Worm (Caenorhabditis elegans) whole organism, L4 larva: ENCODE measurements around the gene cec-7.
A peak's percentile ranks its signal among the peaks of the same experiment; 100 is the strongest.

Source experiments
- F10B5.3 ChIP-seq: sonication (generic microtip); optimal IDR thresholded peaks from 2 replicates; lab custom pipeline; 2016; ENCODE audit warnings: mild to moderate bottlenecking, missing genetic modification characterization, missing compliant biosample characterization
- F49E8.2 ChIP-seq: sonication (generic microtip); optimal IDR thresholded peaks from 2 replicates; lab custom pipeline; 2016; ENCODE audit warnings: missing compliant biosample characterization, mild to moderate bottlenecking, missing genetic modification characterization, borderline replicate concordance
- R02D3.7 ChIP-seq: fragments of 150-350 bp; sonication (generic microtip); optimal IDR thresholded peaks from 3 replicates; lab custom pipeline; 2014; ENCODE audit warnings: missing biosample characterization, missing genetic modification characterization
- T20F7.1 ChIP-seq: fragments of 200-800 bp; sonication (Bioruptor generic); optimal IDR thresholded peaks from 2 replicates; lab custom pipeline; 2018; ENCODE audit warnings: mild to moderate bottlenecking, missing genetic modification characterization, missing compliant biosample characterization
- Y48G9A.11 ChIP-seq: fragments of 200-800 bp; sonication (Bioruptor generic); IDR thresholded peaks from 2 replicates; pipeline ENCODE4 v1.3.6; 2022; ENCODE audit warnings: missing genetic modification reagents, missing genetic modification characterization, missing compliant biosample characterization
- Y75B8A.6 ChIP-seq: fragments of 200-800 bp; sonication (Bioruptor generic); IDR thresholded peaks from 2 replicates; pipeline ENCODE4 v1.3.6; 2022; ENCODE audit warnings: missing genetic modification reagents, missing genetic modification characterization, missing compliant biosample characterization
- ZK337.2 ChIP-seq: fragments of 200-800 bp; sonication (Bioruptor generic); IDR thresholded peaks from 2 replicates; pipeline ENCODE4 v1.3.6; 2022; ENCODE audit warnings: missing genetic modification reagents, missing genetic modification characterization, missing compliant biosample characterization
- ZK546.5 ChIP-seq, 2 experiments: sonication (generic microtip); optimal IDR thresholded peaks; 2 replicates each; lab custom pipeline; 2017; ENCODE audit warnings: missing biosample characterization in 2 of 2, missing genetic modification characterization in 2 of 2
- attf-4 ChIP-seq: sonication (generic microtip); optimal IDR thresholded peaks from 3 replicates; lab custom pipeline; 2017; ENCODE audit warnings: missing biosample characterization, missing genetic modification characterization
- ceh-28 ChIP-seq: fragments of 150-350 bp; optimal IDR thresholded peaks from 2 replicates; lab custom pipeline; 2014; ENCODE audit warnings: missing biosample characterization, missing genetic modification reagents, missing genetic modification characterization
- ceh-32 ChIP-seq: sonication (generic microtip); optimal IDR thresholded peaks from 2 replicates; lab custom pipeline; 2016; ENCODE audit warnings: mild to moderate bottlenecking, missing genetic modification characterization, missing compliant biosample characterization; ENCODE audit not compliant: poor library complexity
- ceh-62 ChIP-seq: sonication (generic microtip); optimal IDR thresholded peaks from 2 replicates; lab custom pipeline; 2017; ENCODE audit warnings: missing biosample characterization, missing genetic modification characterization
- ceh-82 ChIP-seq: sonication (generic microtip); optimal IDR thresholded peaks from 2 replicates; lab custom pipeline; 2017; ENCODE audit warnings: missing biosample characterization, missing genetic modification characterization
- cey-2 ChIP-seq: sonication (generic microtip); optimal IDR thresholded peaks from 3 replicates; lab custom pipeline; 2017; ENCODE audit warnings: missing genetic modification characterization, mild to moderate bottlenecking, missing compliant biosample characterization, antibody characterized with exemption, borderline replicate concordance; ENCODE audit not compliant: insufficient read depth
- ctbp-1 ChIP-seq: fragments of 200-800 bp; sonication (Bioruptor generic); IDR thresholded peaks from 2 replicates; pipeline ENCODE4 v1.3.6; 2022; ENCODE audit warnings: missing genetic modification reagents, missing genetic modification characterization, missing compliant biosample characterization
- daf-12 ChIP-seq: fragments of 150-350 bp; optimal IDR thresholded peaks from 2 replicates; lab custom pipeline; 2014; ENCODE audit warnings: missing biosample characterization, missing genetic modification reagents, missing genetic modification characterization
- dmd-8 ChIP-seq: fragments of 200-800 bp; sonication (Bioruptor generic); IDR thresholded peaks from 2 replicates; pipeline ENCODE4 v1.3.6; 2022; ENCODE audit warnings: missing genetic modification characterization, missing compliant biosample characterization
- dve-1 ChIP-seq: sonication (generic microtip); optimal IDR thresholded peaks from 2 replicates; lab custom pipeline; 2017; ENCODE audit warnings: antibody characterized with exemption, mild to moderate bottlenecking, missing genetic modification characterization, missing compliant biosample characterization; ENCODE audit not compliant: insufficient read depth
- fos-1 ChIP-seq: fragments of 150-350 bp; optimal IDR thresholded peaks from 2 replicates; lab custom pipeline; 2014; ENCODE audit warnings: missing biosample characterization, missing genetic modification characterization
- gei-8 ChIP-seq: fragments of 200-800 bp; sonication (Bioruptor generic); optimal IDR thresholded peaks from 2 replicates; lab custom pipeline; 2018; ENCODE audit warnings: mild to moderate bottlenecking, missing genetic modification characterization, missing compliant biosample characterization
- hlh-30 ChIP-seq: sonication (generic microtip); optimal IDR thresholded peaks from 2 replicates; lab custom pipeline; 2017; ENCODE audit warnings: antibody characterized with exemption, mild to moderate bottlenecking, missing genetic modification characterization, missing compliant biosample characterization; ENCODE audit not compliant: insufficient read depth
- jun-1 ChIP-seq: fragments of 150-350 bp; optimal IDR thresholded peaks from 2 replicates; lab custom pipeline; 2014; ENCODE audit warnings: missing biosample characterization, missing genetic modification reagents, missing genetic modification characterization
- lim-7 ChIP-seq: fragments of 200-800 bp; sonication (Bioruptor generic); IDR thresholded peaks from 2 replicates; pipeline ENCODE4 v1.3.6; 2022; ENCODE audit warnings: missing genetic modification characterization, missing compliant biosample characterization
- lin-1 ChIP-seq: fragments of 200-800 bp; sonication (Bioruptor generic); IDR thresholded peaks from 2 replicates; pipeline ENCODE4 v1.3.6; 2022; ENCODE audit warnings: missing genetic modification reagents, missing genetic modification characterization, missing compliant biosample characterization
- lin-13 ChIP-seq: fragments of 150-350 bp; optimal IDR thresholded peaks from 2 replicates; lab custom pipeline; 2014; ENCODE audit warnings: missing biosample characterization, missing genetic modification reagents, missing genetic modification characterization
- lin-29 ChIP-seq: fragments of 200-800 bp; sonication (Bioruptor generic); IDR thresholded peaks from 2 replicates; pipeline ENCODE4 v1.3.6; 2022; ENCODE audit warnings: missing genetic modification reagents, missing genetic modification characterization, missing compliant biosample characterization
- lin-38 ChIP-seq: fragments of 200-800 bp; sonication (Bioruptor generic); IDR thresholded peaks from 2 replicates; pipeline ENCODE4 v1.3.6; 2022; ENCODE audit warnings: missing genetic modification reagents, missing genetic modification characterization, missing compliant biosample characterization
- lin-39 ChIP-seq: fragments of 150-350 bp; optimal IDR thresholded peaks from 2 replicates; lab custom pipeline; 2014; ENCODE audit warnings: missing biosample characterization, missing genetic modification reagents, missing genetic modification characterization
- lir-3 ChIP-seq: sonication (generic microtip); optimal IDR thresholded peaks from 2 replicates; lab custom pipeline; 2016; ENCODE audit warnings: mild to moderate bottlenecking, missing genetic modification characterization, missing compliant biosample characterization
- madf-5 ChIP-seq, 2 experiments: fragments of 200-800 bp; sonication (Bioruptor generic); IDR thresholded peaks; 2 replicates each; pipeline ENCODE4 v1.3.6; 2022; ENCODE audit warnings: missing compliant biosample characterization in 2 of 2, missing genetic modification characterization in 2 of 2
- madf-9 ChIP-seq: fragments of 200-800 bp; sonication (Bioruptor generic); conservative IDR thresholded peaks from 2 replicates; pipeline ENCODE4 v1.3.6; 2022; ENCODE audit warnings: missing genetic modification reagents, missing genetic modification characterization, missing compliant biosample characterization
- mdt-29 ChIP-seq: fragments of 200-800 bp; sonication (Bioruptor generic); IDR thresholded peaks from 2 replicates; pipeline ENCODE4 v1.3.6; 2022; ENCODE audit warnings: missing genetic modification reagents, missing genetic modification characterization, missing compliant biosample characterization
- mep-1 ChIP-seq: fragments of 150-350 bp; sonication (generic microtip); optimal IDR thresholded peaks from 3 replicates; lab custom pipeline; 2014; ENCODE audit warnings: missing biosample characterization, missing genetic modification characterization
- mes-2 ChIP-seq: sonication (generic microtip); optimal IDR thresholded peaks from 2 replicates; lab custom pipeline; 2016; ENCODE audit warnings: missing genotype, mild to moderate bottlenecking, missing genetic modification characterization, missing compliant biosample characterization; ENCODE audit not compliant: poor library complexity, severe bottlenecking
- nhr-11 ChIP-seq: fragments of 150-350 bp; optimal IDR thresholded peaks from 2 replicates; lab custom pipeline; 2014; ENCODE audit warnings: missing biosample characterization, missing genetic modification characterization
- nhr-111 ChIP-seq: fragments of 200-800 bp; sonication (Bioruptor generic); optimal IDR thresholded peaks from 2 replicates; lab custom pipeline; 2018; ENCODE audit warnings: mild to moderate bottlenecking, missing genetic modification characterization, missing compliant biosample characterization
- nhr-41 ChIP-seq: fragments of 200-800 bp; sonication (Bioruptor generic); IDR thresholded peaks from 2 replicates; pipeline ENCODE4 v1.3.6; 2022; ENCODE audit warnings: missing genetic modification reagents, missing genetic modification characterization, missing compliant biosample characterization
- nhr-48 ChIP-seq: sonication (generic microtip); optimal IDR thresholded peaks from 2 replicates; lab custom pipeline; 2016; ENCODE audit warnings: mild to moderate bottlenecking, missing genetic modification characterization, missing compliant biosample characterization
- nhr-77 ChIP-seq: fragments of 150-350 bp; optimal IDR thresholded peaks from 2 replicates; lab custom pipeline; 2014; ENCODE audit warnings: missing biosample characterization, missing genetic modification characterization
- pha-4 ChIP-seq, 2 experiments: fragments of 150-350 bp in 1 of 2; fragments of 200-800 bp in 1 of 2; sonication (Bioruptor generic) in 1 of 2; IDR thresholded peaks in 1 of 2; optimal IDR thresholded peaks in 1 of 2; 2 replicates each; pipeline versions ENCODE4 v1.3.6 to Lab custom; 2014 to 2022; ENCODE audit warnings: missing genetic modification characterization in 2 of 2, missing genetic modification reagents in 2 of 2, missing biosample characterization in 1 of 2, missing compliant biosample characterization in 1 of 2
- php-3 ChIP-seq: fragments of 200-800 bp; sonication (Bioruptor generic); IDR thresholded peaks from 2 replicates; pipeline ENCODE4 v1.3.6; 2022; ENCODE audit warnings: missing genetic modification reagents, missing genetic modification characterization, missing compliant biosample characterization
- skn-1 ChIP-seq: fragments of 150-350 bp; optimal IDR thresholded peaks from 2 replicates; lab custom pipeline; 2014; ENCODE audit warnings: missing biosample characterization, missing genetic modification characterization
- spr-1 ChIP-seq: sonication (generic microtip); optimal IDR thresholded peaks from 2 replicates; lab custom pipeline; 2016; ENCODE audit warnings: mild to moderate bottlenecking, missing genetic modification characterization, missing compliant biosample characterization
- tag-97 ChIP-seq: fragments of 200-800 bp; sonication (Bioruptor generic); IDR thresholded peaks from 2 replicates; pipeline ENCODE4 v1.3.6; 2022; ENCODE audit warnings: missing genetic modification characterization, missing compliant biosample characterization
- unc-62 ChIP-seq, 3 experiments: fragments of 150-350 bp in 1 of 3; sonication (generic microtip); optimal IDR thresholded peaks in 2 of 3; peaks in 1 of 3; 1 replicate in 1 of 3; 2 replicates in 2 of 3; lab custom pipeline; 2014 to 2017; ENCODE audit warnings: missing biosample characterization in 3 of 3, missing genetic modification characterization in 3 of 3, missing genetic modification reagents in 3 of 3, missing genotype in 1 of 3
- vab-7 ChIP-seq: fragments of 200-800 bp; sonication (Bioruptor generic); IDR thresholded peaks from 2 replicates; pipeline ENCODE4 v1.3.6; 2022; ENCODE audit warnings: missing genetic modification reagents, missing genetic modification characterization, missing compliant biosample characterization
- zfp-2 ChIP-seq: sonication (generic microtip); optimal IDR thresholded peaks from 2 replicates; lab custom pipeline; 2016; ENCODE audit warnings: mild to moderate bottlenecking, missing genetic modification characterization, missing compliant biosample characterization
- ztf-11 ChIP-seq: fragments of 150-350 bp; optimal IDR thresholded peaks from 2 replicates; lab custom pipeline; 2014; ENCODE audit warnings: missing biosample characterization, missing genetic modification characterization
- ztf-7 ChIP-seq: fragments of 150-350 bp; optimal IDR thresholded peaks from 2 replicates; lab custom pipeline; 2014; ENCODE audit warnings: missing biosample characterization, missing genetic modification characterization

cec-7 gene

ce11 chrIII:12904987-12905541 lies 27.7 kb upstream of the cec-7 start, which contains the start of gene cox-5A (continued):
- peak; percentile 96 for TF ChIP-seq lin-29 (GFP tag; lab: Robert Waterston, UW)
- TF ChIP-seq unc-62 (GFP tag; optimal IDR thresholded peaks at IDR 0.05 in 1 of 2; lab: Kevin White, UChicago): peak in 1 of 2 experiments; percentile 100
- TF ChIP-seq unc-62 (tag; optimal IDR thresholded peaks at IDR 0.05; lab: Kevin White, UChicago): no peak
- TF ChIP-seq nhr-77: peak; percentile 98
- peak; percentile 95 for TF ChIP-seq ceh-28 (tag; lab: Kevin White, UChicago)
- TF ChIP-seq dmd-8 (GFP tag; lab: Robert Waterston, UW): no peak
- peak; percentile 65 for TF ChIP-seq lim-7 (GFP tag; lab: Robert Waterston, UW)
- no peak for TF ChIP-seq daf-12 (tag; lab: Kevin White, UChicago)
- peak; percentile 99 for TF ChIP-seq lin-13 (GFP tag; lab: Kevin White, UChicago)
- peak; percentile 96 for TF ChIP-seq lin-1 (GFP tag; lab: Robert Waterston, UW)
- peak; percentile 78 for TF ChIP-seq lir-3 (tag; lab: Kevin White, UChicago)
- TF ChIP-seq madf-5 (GFP tag; IDR thresholded peaks at IDR 0.05; lab: Robert Waterston, UW): peak; percentile 72 to 74; a peak in 2 of 4 replicates
- TF ChIP-seq nhr-11 (tag; lab: Kevin White, UChicago): peak; percentile 98
- peak; percentile 90 for TF ChIP-seq zfp-2 (tag; lab: Kevin White, UChicago)
- peak; percentile 95 for TF ChIP-seq F10B5.3
- peak; percentile 93 for TF ChIP-seq php-3 (GFP tag; lab: Robert Waterston, UW)
- TF ChIP-seq lin-38 (GFP tag; lab: Robert Waterston, UW): peak; percentile 96
- TF ChIP-seq ZK337.2: peak; percentile 77
- TF ChIP-seq mep-1 (tag; lab: Kevin White, UChicago): peak; percentile 99
- TF ChIP-seq ztf-7 (tag; lab: Kevin White, UChicago): peak; percentile 95
- peak; percentile 97 for TF ChIP-seq jun-1 (tag; lab: Kevin White, UChicago)
- peak; percentile 94 for TF ChIP-seq Y75B8A.6 (GFP tag; lab: Robert Waterston, UW)
- TF ChIP-seq ztf-11 (tag; lab: Kevin White, UChicago): no peak
- 0 out of 2 replicates have a peak, but pooled peaks have one; percentile 59 for TF ChIP-seq tag-97
- TF ChIP-seq spr-1 (tag; lab: Kevin White, UChicago): peak; percentile 97
- peak; percentile 92 for TF ChIP-seq F49E8.2 (tag; lab: Kevin White, UChicago)
- peak; percentile 97 for TF ChIP-seq fos-1 (tag; lab: Kevin White, UChicago)
- TF ChIP-seq ctbp-1 (GFP tag; lab: Robert Waterston, UW): peak; percentile 98
- peak; percentile 26 for TF ChIP-seq ceh-62 (tag; lab: Kevin White, UChicago)
- peak; percentile 91 for TF ChIP-seq nhr-41 (GFP tag; lab: Robert Waterston, UW)
- peak; percentile 98 for TF ChIP-seq hlh-30 (tag; lab: Kevin White, UChicago)
- peak; percentile 90 for TF ChIP-seq Y48G9A.11 (GFP tag; lab: Robert Waterston, UW)
- TF ChIP-seq R02D3.7 (tag; lab: Kevin White, UChicago): peak; percentile 43
- TF ChIP-seq cey-2: peak; percentile 83
- TF ChIP-seq attf-4 (tag; lab: Kevin White, UChicago): peak; percentile 54
- TF ChIP-seq mes-2 (tag; lab: Kevin White, UChicago): peak; percentile 98
- peak; percentile 96 for TF ChIP-seq mdt-29 (GFP tag; lab: Robert Waterston, UW)
- TF ChIP-seq lin-39 (tag; lab: Kevin White, UChicago): peak; percentile 2
- TF ChIP-seq ZK546.5 (tag; optimal IDR thresholded peaks at IDR 0.05; lab: Kevin White, UChicago): peak in 1 of 2 experiments; percentile 76
- peak; percentile 95 for TF ChIP-seq nhr-48 (tag; lab: Kevin White, UChicago)
- peak; percentile 85 for TF ChIP-seq ceh-32 (tag; lab: Kevin White, UChicago)
- TF ChIP-seq dve-1: peak; percentile 100
- peak; percentile 99 for TF ChIP-seq pha-4 (GFP tag; IDR thresholded peaks at IDR 0.05; lab: Robert Waterston, UW)
- TF ChIP-seq pha-4 (tag; optimal IDR thresholded peaks at IDR 0.05; lab: Kevin White, UChicago): peak; percentile 99
- no peak for TF ChIP-seq ceh-82 (tag; lab: Kevin White, UChicago)
- peak; percentile 68 for TF ChIP-seq gei-8 (GFP tag; lab: Kevin White, UChicago)
- TF ChIP-seq T20F7.1 (GFP tag; lab: Kevin White, UChicago): no peak
- peak; percentile 98 for TF ChIP-seq madf-9 (GFP tag; lab: Robert Waterston, UW)
- TF ChIP-seq nhr-111 (GFP tag; lab: Kevin White, UChicago): peak; percentile 63
- TF ChIP-seq skn-1 (tag; lab: Kevin White, UChicago): peak; percentile 88
- peak; percentile 97 for TF ChIP-seq vab-7 (GFP tag; lab: Robert Waterston, UW)
